Worm (Caenorhabditis elegans) whole organism, L4 larva: Measurements from ENCODE around the gene ngn-1.

ENCODE experiments used
- D1046.2 ChIP-seq: fragments of 200-800 bp; sonication (Bioruptor generic); IDR thresholded peaks from 2 replicates; pipeline ENCODE4 v1.3.6; 2022; ENCODE audit warnings: missing genetic modification characterization, missing compliant biosample characterization
- F10B5.3 ChIP-seq: sonication (generic microtip); optimal IDR thresholded peaks from 2 replicates; lab custom pipeline; 2016; ENCODE audit warnings: mild to moderate bottlenecking, missing genetic modification characterization, missing compliant biosample characterization
- F26F4.8 ChIP-seq: fragments of 200-800 bp; sonication (Bioruptor generic); conservative IDR thresholded peaks from 2 replicates; pipeline ENCODE4 v1.3.6; 2022; ENCODE audit warnings: missing genetic modification characterization, missing compliant biosample characterization
- R02D3.7 ChIP-seq: fragments of 150-350 bp; sonication (generic microtip); optimal IDR thresholded peaks from 3 replicates; lab custom pipeline; 2014; ENCODE audit warnings: missing biosample characterization, missing genetic modification characterization
- T20F7.1 ChIP-seq: fragments of 200-800 bp; sonication (Bioruptor generic); optimal IDR thresholded peaks from 2 replicates; lab custom pipeline; 2018; ENCODE audit warnings: mild to moderate bottlenecking, missing genetic modification characterization, missing compliant biosample characterization
- T26A8.4 ChIP-seq: fragments of 200-800 bp; sonication (Bioruptor generic); IDR thresholded peaks from 2 replicates; pipeline ENCODE4 v1.3.6; 2022; ENCODE audit warnings: missing genetic modification characterization, missing compliant biosample characterization
- Y5F2A.4 ChIP-seq: fragments of 200-800 bp; sonication (Bioruptor generic); optimal IDR thresholded peaks from 2 replicates; lab custom pipeline; 2018; ENCODE audit warnings: mild to moderate bottlenecking, missing genetic modification characterization, missing compliant biosample characterization
- ama-1 ChIP-seq: fragments of 150-350 bp; optimal IDR thresholded peaks from 2 replicates; lab custom pipeline; 2014; ENCODE audit warnings: inconsistent platforms, mixed read lengths
- arid-1 ChIP-seq: fragments of 200-800 bp; sonication (Bioruptor generic); conservative IDR thresholded peaks from 2 replicates; pipeline ENCODE4 v1.3.6; 2022; ENCODE audit warnings: missing genetic modification reagents, missing genetic modification characterization, missing compliant biosample characterization
- ceh-20 ChIP-seq: fragments of 200-800 bp; sonication (Bioruptor generic); IDR thresholded peaks from 2 replicates; pipeline ENCODE4 v1.3.6; 2022; ENCODE audit warnings: missing genetic modification reagents, missing genetic modification characterization, missing compliant biosample characterization
- ceh-82 ChIP-seq: sonication (generic microtip); optimal IDR thresholded peaks from 2 replicates; lab custom pipeline; 2017; ENCODE audit warnings: missing biosample characterization, missing genetic modification characterization
- ces-1 ChIP-seq: fragments of 150-350 bp; sonication (generic microtip); optimal IDR thresholded peaks from 4 replicates; lab custom pipeline; 2014; ENCODE audit warnings: missing biosample characterization, missing genetic modification reagents, missing genetic modification characterization
- ctbp-1 ChIP-seq: fragments of 200-800 bp; sonication (Bioruptor generic); IDR thresholded peaks from 2 replicates; pipeline ENCODE4 v1.3.6; 2022; ENCODE audit warnings: missing genetic modification reagents, missing genetic modification characterization, missing compliant biosample characterization
- daf-12 ChIP-seq: fragments of 150-350 bp; optimal IDR thresholded peaks from 2 replicates; lab custom pipeline; 2014; ENCODE audit warnings: missing biosample characterization, missing genetic modification reagents, missing genetic modification characterization
- daf-16 ChIP-seq, 3 experiments: sonication (generic microtip); optimal IDR thresholded peaks; 2 replicates each; lab custom pipeline; 2016 to 2017; ENCODE audit warnings: missing genetic modification characterization in 3 of 3, missing genetic modification reagents in 3 of 3, mild to moderate bottlenecking in 2 of 3, missing compliant biosample characterization in 2 of 3, missing biosample characterization in 1 of 3, moderate library complexity in 1 of 3
- daf-8 ChIP-seq: fragments of 200-800 bp; sonication (Bioruptor generic); IDR thresholded peaks from 2 replicates; pipeline ENCODE4 v1.3.6; 2022; ENCODE audit warnings: missing genetic modification characterization, missing compliant biosample characterization
- dmd-9 ChIP-seq: fragments of 200-800 bp; sonication (Bioruptor generic); IDR thresholded peaks from 2 replicates; pipeline ENCODE4 v1.3.6; 2022; ENCODE audit warnings: missing genetic modification reagents, missing genetic modification characterization, missing compliant biosample characterization
- egl-27 ChIP-seq: sonication (generic microtip); optimal IDR thresholded peaks from 3 replicates; lab custom pipeline; 2017; ENCODE audit warnings: missing biosample characterization, missing genetic modification reagents, missing genetic modification characterization
- egl-43 ChIP-seq: fragments of 200-800 bp; sonication (Bioruptor generic); IDR thresholded peaks from 2 replicates; pipeline ENCODE4 v1.3.6; 2022; ENCODE audit warnings: missing genetic modification reagents, missing genetic modification characterization, missing compliant biosample characterization
- fos-1 ChIP-seq: fragments of 150-350 bp; optimal IDR thresholded peaks from 2 replicates; lab custom pipeline; 2014; ENCODE audit warnings: missing biosample characterization, missing genetic modification characterization
- gei-8 ChIP-seq: fragments of 200-800 bp; sonication (Bioruptor generic); optimal IDR thresholded peaks from 2 replicates; lab custom pipeline; 2018; ENCODE audit warnings: mild to moderate bottlenecking, missing genetic modification characterization, missing compliant biosample characterization
- hmg-1.1 ChIP-seq: fragments of 200-800 bp; sonication (Bioruptor generic); IDR thresholded peaks from 2 replicates; pipeline ENCODE4 v1.3.6; 2022; ENCODE audit warnings: missing genetic modification reagents, missing genetic modification characterization, missing compliant biosample characterization
- jun-1 ChIP-seq: fragments of 150-350 bp; optimal IDR thresholded peaks from 2 replicates; lab custom pipeline; 2014; ENCODE audit warnings: missing biosample characterization, missing genetic modification reagents, missing genetic modification characterization
- lin-1 ChIP-seq: fragments of 200-800 bp; sonication (Bioruptor generic); IDR thresholded peaks from 2 replicates; pipeline ENCODE4 v1.3.6; 2022; ENCODE audit warnings: missing genetic modification reagents, missing genetic modification characterization, missing compliant biosample characterization
- lin-15B ChIP-seq: fragments of 150-350 bp; sonication (generic microtip); optimal IDR thresholded peaks from 3 replicates; lab custom pipeline; 2014; ENCODE audit warnings: missing biosample characterization, missing genetic modification characterization
- lin-29 ChIP-seq: fragments of 200-800 bp; sonication (Bioruptor generic); IDR thresholded peaks from 2 replicates; pipeline ENCODE4 v1.3.6; 2022; ENCODE audit warnings: missing genetic modification reagents, missing genetic modification characterization, missing compliant biosample characterization
- lin-38 ChIP-seq: fragments of 200-800 bp; sonication (Bioruptor generic); IDR thresholded peaks from 2 replicates; pipeline ENCODE4 v1.3.6; 2022; ENCODE audit warnings: missing genetic modification reagents, missing genetic modification characterization, missing compliant biosample characterization
- lir-3 ChIP-seq: sonication (generic microtip); optimal IDR thresholded peaks from 2 replicates; lab custom pipeline; 2016; ENCODE audit warnings: mild to moderate bottlenecking, missing genetic modification characterization, missing compliant biosample characterization
- mdt-29 ChIP-seq: fragments of 200-800 bp; sonication (Bioruptor generic); IDR thresholded peaks from 2 replicates; pipeline ENCODE4 v1.3.6; 2022; ENCODE audit warnings: missing genetic modification reagents, missing genetic modification characterization, missing compliant biosample characterization
- nhr-11 ChIP-seq: fragments of 150-350 bp; optimal IDR thresholded peaks from 2 replicates; lab custom pipeline; 2014; ENCODE audit warnings: missing biosample characterization, missing genetic modification characterization
- nhr-25 ChIP-seq: sonication (generic microtip); optimal IDR thresholded peaks from 2 replicates; lab custom pipeline; 2017; ENCODE audit warnings: missing genetic modification characterization, mild to moderate bottlenecking, missing compliant biosample characterization, antibody characterized with exemption, moderate library complexity, borderline replicate concordance; ENCODE audit not compliant: insufficient read depth
- nhr-28 ChIP-seq: fragments of 150-350 bp; optimal IDR thresholded peaks from 2 replicates; lab custom pipeline; 2014; ENCODE audit warnings: missing biosample characterization, missing genetic modification characterization
- nhr-41 ChIP-seq: fragments of 200-800 bp; sonication (Bioruptor generic); IDR thresholded peaks from 2 replicates; pipeline ENCODE4 v1.3.6; 2022; ENCODE audit warnings: missing genetic modification reagents, missing genetic modification characterization, missing compliant biosample characterization
- nhr-6 ChIP-seq: fragments of 150-350 bp; optimal IDR thresholded peaks from 2 replicates; lab custom pipeline; 2014; ENCODE audit warnings: missing biosample characterization, missing genetic modification characterization
- nhr-77 ChIP-seq: fragments of 150-350 bp; optimal IDR thresholded peaks from 2 replicates; lab custom pipeline; 2014; ENCODE audit warnings: missing biosample characterization, missing genetic modification characterization
- pha-4 ChIP-seq, 2 experiments: fragments of 150-350 bp in 1 of 2; fragments of 200-800 bp in 1 of 2; sonication (Bioruptor generic) in 1 of 2; IDR thresholded peaks in 1 of 2; optimal IDR thresholded peaks in 1 of 2; 2 replicates each; pipeline versions ENCODE4 v1.3.6 to Lab custom; 2014 to 2022; ENCODE audit warnings: missing genetic modification characterization in 2 of 2, missing genetic modification reagents in 2 of 2, missing biosample characterization in 1 of 2, missing compliant biosample characterization in 1 of 2
- pqm-1 ChIP-seq: sonication (generic microtip); optimal IDR thresholded peaks from 2 replicates; lab custom pipeline; 2017; ENCODE audit warnings: missing biosample characterization, missing genetic modification characterization
- rbr-2 ChIP-seq: sonication (generic microtip); optimal IDR thresholded peaks from 2 replicates; lab custom pipeline; 2016; ENCODE audit warnings: missing genotype, missing genetic modification characterization, missing compliant biosample characterization
- set-16 ChIP-seq: fragments of 200-800 bp; sonication (Bioruptor generic); IDR thresholded peaks from 2 replicates; pipeline ENCODE4 v1.3.6; 2022; ENCODE audit warnings: missing genetic modification reagents, missing genetic modification characterization, missing compliant biosample characterization
- skn-1 ChIP-seq: fragments of 150-350 bp; optimal IDR thresholded peaks from 2 replicates; lab custom pipeline; 2014; ENCODE audit warnings: missing biosample characterization, missing genetic modification characterization
- snpc-1.2 ChIP-seq: fragments of 200-800 bp; sonication (Bioruptor generic); IDR thresholded peaks from 2 replicates; pipeline ENCODE4 v1.3.6; 2022; ENCODE audit warnings: missing genetic modification reagents, missing genetic modification characterization, missing compliant biosample characterization
- snpc-4 ChIP-seq: fragments of 150-350 bp; optimal IDR thresholded peaks from 2 replicates; lab custom pipeline; 2014; ENCODE audit warnings: missing biosample characterization, missing genetic modification characterization
- tag-97 ChIP-seq: fragments of 200-800 bp; sonication (Bioruptor generic); IDR thresholded peaks from 2 replicates; pipeline ENCODE4 v1.3.6; 2022; ENCODE audit warnings: missing genetic modification characterization, missing compliant biosample characterization
- tra-1 ChIP-seq: fragments of 200-800 bp; sonication (Bioruptor generic); IDR thresholded peaks from 2 replicates; pipeline ENCODE4 v1.3.6; 2022; ENCODE audit warnings: missing genetic modification reagents, missing genetic modification characterization, missing compliant biosample characterization
- unc-130 ChIP-seq: sonication (generic microtip); optimal IDR thresholded peaks from 2 replicates; lab custom pipeline; 2016; ENCODE audit warnings: missing genetic modification reagents, missing genetic modification characterization, missing compliant biosample characterization
- vab-7 ChIP-seq: fragments of 200-800 bp; sonication (Bioruptor generic); IDR thresholded peaks from 2 replicates; pipeline ENCODE4 v1.3.6; 2022; ENCODE audit warnings: missing genetic modification reagents, missing genetic modification characterization, missing compliant biosample characterization
- zag-1 ChIP-seq: fragments of 150-350 bp; optimal IDR thresholded peaks from 2 replicates; lab custom pipeline; 2014; ENCODE audit warnings: missing biosample characterization, missing genetic modification characterization
- zip-11 ChIP-seq: fragments of 200-800 bp; sonication (Bioruptor generic); IDR thresholded peaks from 2 replicates; pipeline ENCODE4 v1.3.6; 2022; ENCODE audit warnings: missing genetic modification characterization, missing compliant biosample characterization
- ztf-11 ChIP-seq: fragments of 150-350 bp; optimal IDR thresholded peaks from 2 replicates; lab custom pipeline; 2014; ENCODE audit warnings: missing biosample characterization, missing genetic modification characterization

ngn-1 gene

DNA sequence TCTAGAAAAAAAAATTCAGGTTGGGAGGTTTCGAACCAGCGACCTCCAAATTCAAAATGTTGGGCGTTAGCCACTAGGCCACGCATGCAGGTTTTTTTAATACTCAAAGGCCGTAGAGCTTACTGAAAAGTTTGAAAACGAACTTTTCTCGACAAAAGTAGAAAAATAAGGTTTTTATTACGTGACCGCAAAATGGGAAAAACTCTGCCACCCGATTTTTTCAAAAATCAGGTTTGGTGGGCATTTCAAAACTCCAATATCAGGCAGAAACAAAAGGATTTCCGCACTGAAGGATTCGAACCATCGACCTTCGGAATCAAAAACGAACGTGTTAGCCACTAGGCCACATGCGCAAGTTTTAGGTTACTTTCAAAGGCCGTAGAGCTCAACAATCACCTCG, 30.7 kb upstream of the ngn-1 start (continued):
- TF ChIP-seq gei-8 (peak; percentile 18), nhr-25 (tag; lab: Kevin White, UChicago) (no peak), unc-130 (GFP tag; lab: Kevin White, UChicago) (peak; percentile 13), jun-1 (tag; lab: Kevin White, UChicago) (no peak), Y5F2A.4 (GFP tag; lab: Kevin White, UChicago) (peak; percentile 37), T26A8.4 (GFP tag; lab: Robert Waterston, UW) (no peak), T20F7.1 (GFP tag; lab: Kevin White, UChicago) (no peak), vab-7 (peak; percentile 54)

DNA sequence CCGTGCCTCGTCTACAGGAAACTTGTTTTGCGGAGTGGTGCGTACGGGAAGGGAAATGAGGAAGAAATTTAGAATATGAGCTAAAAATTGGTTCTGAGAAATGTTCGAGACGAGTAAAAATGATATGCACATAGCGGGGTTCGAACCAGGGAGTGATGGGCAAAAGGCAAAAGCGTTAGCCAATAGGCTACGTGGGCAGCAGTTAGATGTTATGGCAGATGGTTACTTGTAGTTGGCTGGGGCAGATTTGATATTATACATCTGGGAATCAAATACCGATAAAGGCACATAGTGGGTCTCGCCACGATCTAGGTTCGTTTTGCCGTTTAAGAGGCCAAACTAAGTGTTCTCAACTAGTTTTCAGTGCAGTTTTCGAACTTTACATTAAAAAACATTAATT, 29.2 kb upstream of the ngn-1 start:
- TF ChIP-seq pqm-1 (tag; lab: Kevin White, UChicago) (no peak), hmg-1.1 (GFP tag; lab: Robert Waterston, UW) (peak; percentile 44; the same call in 1 of the 2 replicates), nhr-6 (tag; lab: Kevin White, UChicago) (no peak), gei-8 (peak; percentile 27), skn-1 (no peak), D1046.2 (GFP tag; lab: Robert Waterston, UW) (peak; percentile 58; the same call in 1 of the 2 replicates), arid-1 (GFP tag; lab: Robert Waterston, UW) (peak; percentile 65; the same call in 1 of the 2 replicates), mdt-29 (GFP tag; lab: Robert Waterston, UW) (no peak), rbr-2 (tag; lab: Kevin White, UChicago) (no peak), fos-1 (tag; lab: Kevin White, UChicago) (no peak), lin-1 (GFP tag; lab: Robert Waterston, UW) (peak; percentile 46; the same call in 1 of the 2 replicates), nhr-11 (no peak), ama-1 (no peak), ceh-82 (tag; lab: Kevin White, UChicago) (no peak), daf-8 (GFP tag; lab: Robert Waterston, UW) (0 out of 2 replicates have a peak, but pooled peaks have one; percentile 47), nhr-41 (GFP tag; lab: Robert Waterston, UW) (0 out of 2 replicates have a peak, but pooled peaks have one; percentile 69), daf-12 (tag; lab: Kevin White, UChicago) (no peak), ces-1 (no peak), lin-38 (GFP tag; lab: Robert Waterston, UW) (peak; percentile 80), F10B5.3 (tag; lab: Kevin White, UChicago) (no peak), nhr-77 (no peak), zag-1 (tag; lab: Kevin White, UChicago) (no peak), egl-43 (peak; percentile 79), pha-4 (GFP tag; IDR thresholded peaks at IDR 0.05; lab: Robert Waterston, UW) (peak; percentile 78; the same call in 1 of the 2 replicates), pha-4 (tag; optimal IDR thresholded peaks at IDR 0.05; lab: Kevin White, UChicago) (no peak), tra-1 (GFP tag; lab: Robert Waterston, UW) (peak; percentile 33; the same call in 1 of the 2 replicates), tag-97 (GFP tag; lab: Robert Waterston, UW) (no peak), snpc-4 (tag; lab: Kevin White, UChicago) (no peak), nhr-28 (tag; lab: Kevin White, UChicago) (no peak), ctbp-1 (peak; percentile 65), R02D3.7 (tag; lab: Kevin White, UChicago) (no peak), egl-27 (tag; lab: Kevin White, UChicago) (no peak), dmd-9 (no peak), daf-16 (GFP tag; optimal IDR thresholded peaks at IDR 0.05; lab: Kevin White, UChicago) (peak in 1 of 2 experiments; percentile 62), daf-16 (tag; optimal IDR thresholded peaks at IDR 0.05; lab: Kevin White, UChicago) (peak; percentile 8), F26F4.8 (GFP tag; lab: Robert Waterston, UW) (peak; percentile 83), lin-29 (GFP tag; lab: Robert Waterston, UW) (no peak), ceh-20 (GFP tag; lab: Robert Waterston, UW) (peak; percentile 53; the same call in 1 of the 2 replicates), lin-15B (tag; lab: Kevin White, UChicago) (no peak), snpc-1.2 (GFP tag; lab: Robert Waterston, UW) (peak; percentile 72), vab-7 (peak; percentile 92), ztf-11 (tag; lab: Kevin White, UChicago) (no peak), lir-3 (tag; lab: Kevin White, UChicago) (no peak), zip-11 (GFP tag; lab: Robert Waterston, UW) (no peak), set-16 (no peak)
